Worm (Caenorhabditis elegans) whole organism, early embryonic: ENCODE data around the gene folt-3.

ENCODE experiments used
- B0310.2 ChIP-seq: sonication (generic microtip); optimal IDR thresholded peaks from 2 replicates; lab custom pipeline; 2016; ENCODE audit warnings: mild to moderate bottlenecking, missing genetic modification characterization, missing compliant biosample characterization
- F13C5.2 ChIP-seq: sonication (generic microtip); optimal IDR thresholded peaks from 2 replicates; lab custom pipeline; 2017; ENCODE audit warnings: mild to moderate bottlenecking, missing genetic modification characterization, inconsistent platforms, missing compliant biosample characterization
- aly-1 ChIP-seq: sonication (generic microtip); optimal IDR thresholded peaks from 2 replicates; lab custom pipeline; 2016; ENCODE audit warnings: missing genetic modification characterization, missing compliant biosample characterization
- ama-1 ChIP-seq: fragments of 150-350 bp; optimal IDR thresholded peaks from 2 replicates; lab custom pipeline; 2014
- ceh-13 ChIP-seq: fragments of 200-800 bp; sonication (Bioruptor generic); optimal IDR thresholded peaks from 2 replicates; lab custom pipeline; 2018; ENCODE audit warnings: mild to moderate bottlenecking, missing genetic modification characterization, missing compliant biosample characterization
- ceh-36 ChIP-seq: sonication (generic microtip); optimal IDR thresholded peaks from 2 replicates; lab custom pipeline; 2016; ENCODE audit warnings: missing genetic modification characterization, inconsistent platforms, missing compliant biosample characterization
- ets-7 ChIP-seq: sonication (generic microtip); optimal IDR thresholded peaks from 2 replicates; lab custom pipeline; 2016; ENCODE audit warnings: missing genotype, missing genetic modification characterization, missing compliant biosample characterization
- flt-1 ChIP-seq: fragments of 200-800 bp; sonication (Bioruptor generic); IDR thresholded peaks from 2 replicates; pipeline ENCODE4 v1.3.6; 2022; ENCODE audit warnings: missing genetic modification characterization, missing compliant biosample characterization
- hmbx-1 ChIP-seq: sonication (generic microtip); optimal IDR thresholded peaks from 2 replicates; lab custom pipeline; 2016; ENCODE audit warnings: mild to moderate bottlenecking, missing genetic modification characterization, missing compliant biosample characterization
- hmg-4 ChIP-seq: fragments of 200-800 bp; sonication (Bioruptor generic); optimal IDR thresholded peaks from 2 replicates; lab custom pipeline; 2018; ENCODE audit warnings: mild to moderate bottlenecking, missing genetic modification characterization, missing compliant biosample characterization
- hnd-1 ChIP-seq: sonication (generic microtip); optimal IDR thresholded peaks from 2 replicates; lab custom pipeline; 2016; ENCODE audit warnings: missing genetic modification characterization, missing compliant biosample characterization
- pes-1 ChIP-seq: fragments of 200-800 bp; sonication (Bioruptor generic); IDR thresholded peaks from 2 replicates; pipeline ENCODE4 v1.3.6; 2022; ENCODE audit warnings: missing genetic modification reagents, missing genetic modification characterization, missing compliant biosample characterization
- scrt-1 ChIP-seq: fragments of 200-800 bp; sonication (Bioruptor generic); IDR thresholded peaks from 2 replicates; pipeline ENCODE4 v1.3.6; 2022; ENCODE audit warnings: missing genetic modification characterization, missing compliant biosample characterization
- sea-1 ChIP-seq: fragments of 200-800 bp; sonication (Bioruptor generic); conservative IDR thresholded peaks from 2 replicates; pipeline ENCODE4 v1.3.6; 2022; ENCODE audit warnings: missing genetic modification characterization, missing compliant biosample characterization
- tbx-11 ChIP-seq: fragments of 200-800 bp; sonication (Bioruptor generic); IDR thresholded peaks from 2 replicates; pipeline ENCODE4 v1.3.6; 2022; ENCODE audit warnings: missing genetic modification characterization, missing compliant biosample characterization
- tbx-37 ChIP-seq: fragments of 200-800 bp; sonication (Bioruptor generic); conservative IDR thresholded peaks from 2 replicates; pipeline ENCODE4 v1.3.6; 2022; ENCODE audit warnings: missing genetic modification reagents, missing genetic modification characterization, missing compliant biosample characterization
- tra-4 ChIP-seq: sonication (generic microtip); optimal IDR thresholded peaks from 2 replicates; lab custom pipeline; 2017; ENCODE audit warnings: missing genetic modification characterization, missing compliant biosample characterization

Gene folt-3

DNA sequence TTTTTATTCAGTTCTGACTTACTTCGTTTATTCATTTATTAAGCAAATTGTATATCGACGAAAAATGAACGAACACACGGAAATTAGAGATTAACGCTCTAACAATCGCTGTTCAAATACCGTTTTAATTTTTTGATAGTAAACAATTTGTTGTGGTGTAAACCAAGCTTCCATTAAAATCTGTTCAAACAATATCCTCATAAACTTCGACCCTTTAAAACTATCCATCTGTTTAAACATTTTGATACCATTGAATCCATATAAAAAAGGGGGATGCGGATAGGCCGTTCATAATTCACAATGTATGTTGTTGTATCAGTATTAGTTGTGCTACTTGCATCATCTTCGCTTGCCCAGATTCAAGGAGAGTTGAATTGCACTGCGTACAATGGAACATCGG, 17.0 kb upstream of the folt-3 start, which contains the start of gene F07C4.6:
Gene F07C4.6 (plus strand): TSS at position 301 of the 400 bp plus-strand sequence.
- TF ChIP-seq flt-1 (GFP tag; lab: Robert Waterston, UW), result no peak
- TF ChIP-seq tbx-11 (GFP tag; lab: Robert Waterston, UW), result no peak
- no peak for TF ChIP-seq tbx-37
- TF ChIP-seq F13C5.2, result no peak
- no peak for TF ChIP-seq ceh-36 (tag; lab: Kevin White, UChicago)
- TF ChIP-seq ama-1 (lab: Kevin White, UChicago), result no peak
- TF ChIP-seq hmbx-1, result no peak
- TF ChIP-seq ceh-13 (GFP tag; lab: Kevin White, UChicago), result no peak
- TF ChIP-seq tra-4 (tag; lab: Kevin White, UChicago), result no peak
- TF ChIP-seq scrt-1 (GFP tag; lab: Robert Waterston, UW), result no peak
- TF ChIP-seq ets-7, result no peak
- no peak for TF ChIP-seq sea-1
- TF ChIP-seq B0310.2 (tag; lab: Kevin White, UChicago), result no peak
- no peak for TF ChIP-seq pes-1 (GFP tag; lab: Robert Waterston, UW)
- no peak for TF ChIP-seq aly-1 (tag; lab: Kevin White, UChicago)
- no peak for TF ChIP-seq hnd-1 (tag; lab: Kevin White, UChicago)

- no peak for TF ChIP-seq B0310.2 (tag; lab: Kevin White, UChicago)
- no peak for TF ChIP-seq ets-7
- no peak for TF ChIP-seq tbx-11 (GFP tag; lab: Robert Waterston, UW)
- no peak for TF ChIP-seq ama-1 (lab: Kevin White, UChicago)
- TF ChIP-seq scrt-1 (GFP tag; lab: Robert Waterston, UW), result no peak
- no peak for TF ChIP-seq tbx-37
- no peak for TF ChIP-seq aly-1 (tag; lab: Kevin White, UChicago)
- TF ChIP-seq sea-1, result no peak
- no peak for TF ChIP-seq tra-4 (tag; lab: Kevin White, UChicago)
- no peak for TF ChIP-seq hnd-1 (tag; lab: Kevin White, UChicago)
- TF ChIP-seq flt-1 (GFP tag; lab: Robert Waterston, UW), result no peak
- TF ChIP-seq F13C5.2, result no peak
- no peak for TF ChIP-seq ceh-13 (GFP tag; lab: Kevin White, UChicago)
- TF ChIP-seq ceh-36 (tag; lab: Kevin White, UChicago), result no peak
- no peak for TF ChIP-seq hmbx-1
- TF ChIP-seq hmg-4, result no peak
- TF ChIP-seq pes-1 (GFP tag; lab: Robert Waterston, UW), result no peak
These were observed 15.1 kb upstream of the folt-3 start, which contains the start of gene grsp-4 for ce11 chrV:7624652-7625051. grsp-4 (plus strand) TSS chrV:7624952.

- TF ChIP-seq tbx-11 (GFP tag; lab: Robert Waterston, UW), result no peak
- no peak for TF ChIP-seq scrt-1 (GFP tag; lab: Robert Waterston, UW)
- no peak for TF ChIP-seq hnd-1 (tag; lab: Kevin White, UChicago)
- TF ChIP-seq tra-4 (tag; lab: Kevin White, UChicago), result no peak
- TF ChIP-seq pes-1 (GFP tag; lab: Robert Waterston, UW), result no peak
- no peak for TF ChIP-seq ceh-36 (tag; lab: Kevin White, UChicago)
- TF ChIP-seq ama-1 (lab: Kevin White, UChicago), result no peak
- no peak for TF ChIP-seq ceh-13 (GFP tag; lab: Kevin White, UChicago)
- no peak for TF ChIP-seq F13C5.2
- no peak for TF ChIP-seq hmg-4
- no peak for TF ChIP-seq flt-1 (GFP tag; lab: Robert Waterston, UW)
- TF ChIP-seq B0310.2 (tag; lab: Kevin White, UChicago), result no peak
- no peak for TF ChIP-seq ets-7
- no peak for TF ChIP-seq aly-1 (tag; lab: Kevin White, UChicago)
- TF ChIP-seq sea-1, result no peak
- no peak for TF ChIP-seq tbx-37
- TF ChIP-seq hmbx-1, result no peak
These were observed 14.6 kb upstream of the folt-3 start, which contains the start of gene C50E3.13 for ce11 chrV:7624152-7624551. C50E3.13 (minus strand) TSS chrV:7624252.

ce11 chrV:7622011-7622465, 12.5 kb upstream of the folt-3 start, which contains the start of gene C50E3.12:
C50E3.12 (minus strand) TSS chrV:7622061.
- TF ChIP-seq ceh-36 (tag; lab: Kevin White, UChicago) (no peak), tra-4 (tag; lab: Kevin White, UChicago) (no peak), pes-1 (GFP tag; lab: Robert Waterston, UW) (no peak), F13C5.2 (no peak), hmbx-1 (no peak), scrt-1 (GFP tag; lab: Robert Waterston, UW) (no peak), tbx-11 (GFP tag; lab: Robert Waterston, UW) (no peak), hmg-4 (no peak), tbx-37 (no peak), hnd-1 (tag; lab: Kevin White, UChicago) (no peak), ets-7 (no peak), sea-1 (no peak), ceh-13 (GFP tag; lab: Kevin White, UChicago) (no peak), B0310.2 (tag; lab: Kevin White, UChicago) (no peak), flt-1 (GFP tag; lab: Robert Waterston, UW) (no peak), ama-1 (lab: Kevin White, UChicago) (no peak), aly-1 (tag; lab: Kevin White, UChicago) (no peak)

ce11 chrV:7618114-7618513, 8.6 kb upstream of the folt-3 start, which contains the start of gene C50E3.15:
C50E3.15 (plus strand) TSS chrV:7618414.
- TF ChIP-seq scrt-1 (GFP tag; lab: Robert Waterston, UW) (no peak), tra-4 (tag; lab: Kevin White, UChicago) (no peak), tbx-37 (no peak), ets-7 (no peak), ceh-13 (GFP tag; lab: Kevin White, UChicago) (no peak), ama-1 (lab: Kevin White, UChicago) (no peak), sea-1 (no peak), pes-1 (GFP tag; lab: Robert Waterston, UW) (no peak), B0310.2 (tag; lab: Kevin White, UChicago) (no peak), hnd-1 (tag; lab: Kevin White, UChicago) (no peak)

- TF ChIP-seq flt-1 (GFP tag; lab: Robert Waterston, UW), result no peak
- TF ChIP-seq scrt-1 (GFP tag; lab: Robert Waterston, UW), result no peak
- TF ChIP-seq B0310.2 (tag; lab: Kevin White, UChicago), result no peak
- no peak for TF ChIP-seq ceh-13 (GFP tag; lab: Kevin White, UChicago)
- TF ChIP-seq aly-1 (tag; lab: Kevin White, UChicago), result no peak
- TF ChIP-seq hmbx-1, result no peak
- TF ChIP-seq tbx-37, result no peak
These were observed 2.5 kb upstream of the folt-3 start, which contains the start of gene clec-215 for ce11 chrV:7612044-7612443. clec-215 (plus strand) TSS chrV:7612344.

ce11 chrV:7604858-7605257, 4.7 kb downstream of the folt-3 start, which contains the start of gene clec-213:
clec-213 (plus strand) TSS chrV:7605158.
- TF ChIP-seq sea-1 (no peak), tbx-11 (GFP tag; lab: Robert Waterston, UW) (no peak), F13C5.2 (no peak), tra-4 (tag; lab: Kevin White, UChicago) (no peak), aly-1 (tag; lab: Kevin White, UChicago) (no peak), ceh-36 (tag; lab: Kevin White, UChicago) (no peak), ama-1 (lab: Kevin White, UChicago) (no peak), ceh-13 (GFP tag; lab: Kevin White, UChicago) (no peak), ets-7 (no peak), hmbx-1 (no peak), B0310.2 (tag; lab: Kevin White, UChicago) (no peak), hmg-4 (no peak), tbx-37 (no peak), hnd-1 (tag; lab: Kevin White, UChicago) (no peak), pes-1 (GFP tag; lab: Robert Waterston, UW) (no peak)
